Worm (Caenorhabditis elegans) whole organism, L3 larva: ENCODE results near the gene str-176.
A peak's percentile ranks its signal among the peaks of the same experiment; 100 is the strongest.

ENCODE experiments used
- R02D3.7 ChIP-seq: fragments of 150-350 bp; optimal IDR thresholded peaks from 2 replicates; lab custom pipeline; 2014; ENCODE audit warnings: missing biosample characterization, missing genetic modification characterization
- ZK546.5 ChIP-seq: sonication (generic microtip); optimal IDR thresholded peaks from 2 replicates; lab custom pipeline; 2017; ENCODE audit warnings: missing biosample characterization, missing genetic modification characterization
- aly-2 ChIP-seq: fragments of 150-350 bp; optimal IDR thresholded peaks from 2 replicates; lab custom pipeline; 2014; ENCODE audit warnings: missing biosample characterization, missing genetic modification characterization
- ama-1 ChIP-seq: fragments of 150-350 bp; optimal IDR thresholded peaks from 2 replicates; lab custom pipeline; 2018
- ceh-16 ChIP-seq: sonication (generic microtip); optimal IDR thresholded peaks from 2 replicates; lab custom pipeline; 2017; ENCODE audit warnings: missing biosample characterization, missing genetic modification characterization
- ceh-28 ChIP-seq: fragments of 150-350 bp; optimal IDR thresholded peaks from 2 replicates; lab custom pipeline; 2014; ENCODE audit warnings: missing biosample characterization, missing genetic modification reagents, missing genetic modification characterization
- ceh-9 ChIP-seq: sonication (generic microtip); optimal IDR thresholded peaks from 2 replicates; lab custom pipeline; 2018; ENCODE audit warnings: missing biosample characterization, missing genetic modification characterization
- daf-12 ChIP-seq: fragments of 150-350 bp; optimal IDR thresholded peaks from 2 replicates; lab custom pipeline; 2014; ENCODE audit warnings: missing biosample characterization, missing genetic modification reagents, missing genetic modification characterization
- egl-27 ChIP-seq: sonication (generic microtip); optimal IDR thresholded peaks from 4 replicates; lab custom pipeline; 2017; ENCODE audit warnings: missing biosample characterization, missing genetic modification reagents, missing genetic modification characterization
- egl-5 ChIP-seq: fragments of 150-350 bp; optimal IDR thresholded peaks from 2 replicates; lab custom pipeline; 2017; ENCODE audit warnings: missing biosample characterization, missing genetic modification reagents, missing genetic modification characterization, inconsistent platforms
- elt-1 ChIP-seq: fragments of 150-350 bp; optimal IDR thresholded peaks from 2 replicates; lab custom pipeline; 2014; ENCODE audit warnings: missing biosample characterization, missing genetic modification characterization
- elt-2 ChIP-seq: sonication (generic microtip); optimal IDR thresholded peaks from 2 replicates; lab custom pipeline; 2016; ENCODE audit warnings: missing genetic modification reagents, mild to moderate bottlenecking, missing genetic modification characterization, missing compliant biosample characterization
- elt-3 ChIP-seq, 3 experiments: fragments of 150-350 bp in 1 of 3; sonication (generic microtip) in 2 of 3; optimal IDR thresholded peaks; 2 replicates in 2 of 3; 4 replicates in 1 of 3; lab custom pipeline; 2014 to 2017; ENCODE audit warnings: missing biosample characterization in 3 of 3, missing genetic modification characterization in 3 of 3
- eor-1 ChIP-seq, 2 experiments: fragments of 150-350 bp; optimal IDR thresholded peaks; 2 replicates each; lab custom pipeline; 2014 to 2018; ENCODE audit warnings: missing biosample characterization in 2 of 2, missing genetic modification characterization in 2 of 2
- fkh-10 ChIP-seq: sonication (generic microtip); optimal IDR thresholded peaks from 2 replicates; lab custom pipeline; 2017; ENCODE audit warnings: missing biosample characterization, missing genetic modification reagents, missing genetic modification characterization
- fkh-2 ChIP-seq: fragments of 150-350 bp; optimal IDR thresholded peaks from 2 replicates; lab custom pipeline; 2014; ENCODE audit warnings: missing biosample characterization, missing genetic modification reagents, missing genetic modification characterization
- fos-1 ChIP-seq: fragments of 150-350 bp; optimal IDR thresholded peaks from 2 replicates; lab custom pipeline; 2014; ENCODE audit warnings: missing biosample characterization, missing genetic modification characterization
- jun-1 ChIP-seq: fragments of 150-350 bp; optimal IDR thresholded peaks from 2 replicates; lab custom pipeline; 2014; ENCODE audit warnings: missing biosample characterization, missing genetic modification reagents, missing genetic modification characterization
- lin-39 ChIP-seq: fragments of 150-350 bp; optimal IDR thresholded peaks from 2 replicates; lab custom pipeline; 2018; ENCODE audit warnings: missing biosample characterization, missing genetic modification reagents, missing genetic modification characterization
- lsy-12 ChIP-seq: sonication (generic microtip); optimal IDR thresholded peaks from 2 replicates; lab custom pipeline; 2016; ENCODE audit warnings: mild to moderate bottlenecking, missing genetic modification characterization, missing compliant biosample characterization
- mdl-1 ChIP-seq: fragments of 150-350 bp; optimal IDR thresholded peaks from 2 replicates; lab custom pipeline; 2014; ENCODE audit warnings: missing biosample characterization, missing genetic modification characterization
- mml-1 ChIP-seq: fragments of 150-350 bp; sonication (generic microtip); optimal IDR thresholded peaks from 3 replicates; lab custom pipeline; 2014; ENCODE audit warnings: missing biosample characterization, missing genetic modification characterization
- nhr-11 ChIP-seq: fragments of 150-350 bp; optimal IDR thresholded peaks from 2 replicates; lab custom pipeline; 2014; ENCODE audit warnings: missing biosample characterization, missing genetic modification characterization
- nhr-12 ChIP-seq: fragments of 150-350 bp; optimal IDR thresholded peaks from 2 replicates; lab custom pipeline; 2014; ENCODE audit warnings: missing biosample characterization, missing genetic modification characterization
- nhr-23 ChIP-seq: fragments of 150-350 bp; optimal IDR thresholded peaks from 2 replicates; lab custom pipeline; 2014; ENCODE audit warnings: missing biosample characterization, missing genetic modification reagents, missing genetic modification characterization
- nhr-237 ChIP-seq: fragments of 150-350 bp; optimal IDR thresholded peaks from 2 replicates; lab custom pipeline; 2014; ENCODE audit warnings: missing biosample characterization, missing genetic modification characterization
- nhr-25 ChIP-seq: sonication (generic microtip); optimal IDR thresholded peaks from 2 replicates; lab custom pipeline; 2017; ENCODE audit warnings: missing biosample characterization, missing genetic modification characterization
- nhr-28 ChIP-seq: fragments of 150-350 bp; optimal IDR thresholded peaks from 2 replicates; lab custom pipeline; 2014; ENCODE audit warnings: missing biosample characterization, missing genetic modification characterization
- nhr-43 ChIP-seq: sonication (generic microtip); optimal IDR thresholded peaks from 2 replicates; lab custom pipeline; 2016; ENCODE audit warnings: mild to moderate bottlenecking, missing genetic modification characterization, missing compliant biosample characterization; ENCODE audit not compliant: poor library complexity, severe bottlenecking
- nhr-67 ChIP-seq: fragments of 150-350 bp; optimal IDR thresholded peaks from 2 replicates; lab custom pipeline; 2014; ENCODE audit warnings: missing biosample characterization, missing genetic modification characterization
- nhr-76 ChIP-seq: fragments of 150-350 bp; sonication (generic microtip); optimal IDR thresholded peaks from 5 replicates; lab custom pipeline; 2014; ENCODE audit warnings: missing biosample characterization, missing genetic modification characterization
- nhr-77 ChIP-seq: fragments of 150-350 bp; optimal IDR thresholded peaks from 2 replicates; lab custom pipeline; 2014; ENCODE audit warnings: missing biosample characterization, missing genetic modification characterization
- pha-4 ChIP-seq: fragments of 150-350 bp; optimal IDR thresholded peaks from 2 replicates; lab custom pipeline; 2014; ENCODE audit warnings: missing biosample characterization, missing genetic modification reagents, missing genetic modification characterization
- pqm-1 ChIP-seq: fragments of 150-350 bp; optimal IDR thresholded peaks from 2 replicates; lab custom pipeline; 2017; ENCODE audit warnings: missing biosample characterization, missing genetic modification characterization, inconsistent platforms
- sea-2 ChIP-seq: fragments of 150-350 bp; sonication (generic microtip); optimal IDR thresholded peaks from 4 replicates; lab custom pipeline; 2014; ENCODE audit warnings: missing biosample characterization, missing genetic modification reagents, missing genetic modification characterization
- skn-1 ChIP-seq: fragments of 150-350 bp; optimal IDR thresholded peaks from 2 replicates; lab custom pipeline; 2014; ENCODE audit warnings: missing biosample characterization, missing genetic modification characterization
- snpc-4 ChIP-seq: fragments of 150-350 bp; optimal IDR thresholded peaks from 2 replicates; lab custom pipeline; 2014; ENCODE audit warnings: missing biosample characterization, missing genetic modification characterization
- unc-39 ChIP-seq: sonication (generic microtip); optimal IDR thresholded peaks from 4 replicates; lab custom pipeline; 2017; ENCODE audit warnings: missing biosample characterization, missing genetic modification characterization
- unc-62 ChIP-seq: fragments of 150-350 bp; sonication (generic microtip); optimal IDR thresholded peaks from 4 replicates; lab custom pipeline; 2014; ENCODE audit warnings: missing biosample characterization, missing genetic modification reagents, missing genetic modification characterization
- zag-1 ChIP-seq: fragments of 150-350 bp; optimal IDR thresholded peaks from 2 replicates; lab custom pipeline; 2014; ENCODE audit warnings: missing biosample characterization, missing genetic modification characterization
- ztf-11 ChIP-seq: fragments of 150-350 bp; optimal IDR thresholded peaks from 2 replicates; lab custom pipeline; 2014; ENCODE audit warnings: missing biosample characterization, missing genetic modification characterization

The str-176 gene

ce11 chrIV:8476166-8476565 is 12.6 kb upstream of the str-176 start:
- TF ChIP-seq ztf-11 (tag; lab: Kevin White, UChicago) (no peak), snpc-4 (tag; lab: Kevin White, UChicago) (no peak), aly-2 (tag; lab: Kevin White, UChicago) (no peak), fkh-10 (GFP tag; lab: Kevin White, UChicago) (no peak), lsy-12 (no peak), daf-12 (tag; lab: Kevin White, UChicago) (no peak), mml-1 (tag; lab: Kevin White, UChicago) (no peak), ceh-16 (tag; lab: Kevin White, UChicago) (no peak), egl-5 (tag; lab: Kevin White, UChicago) (no peak), ama-1 (lab: Kevin White, UChicago) (no peak), nhr-25 (tag; lab: Kevin White, UChicago) (no peak), pha-4 (tag; lab: Kevin White, UChicago) (no peak), ceh-9 (no peak), nhr-77 (no peak)

- TF ChIP-seq snpc-4 (tag; lab: Kevin White, UChicago), result peak; percentile 22
- TF ChIP-seq elt-2 (tag; lab: Kevin White, UChicago), result peak; percentile 82
- TF ChIP-seq sea-2 (GFP tag; lab: Kevin White, UChicago), result no peak
- peak; percentile 63 for TF ChIP-seq pqm-1 (tag; lab: Kevin White, UChicago)
Measured at ce11 chrIV:8475030-8475679, 11.5 kb upstream of the str-176 start.

- TF ChIP-seq nhr-12 (tag; lab: Kevin White, UChicago) (no peak), nhr-23 (tag; lab: Kevin White, UChicago) (no peak)
- TF ChIP-seq, all 47 proteins: peak for 0
Measured at ce11 chrIV:8473756-8474155, 10.1 kb upstream of the str-176 start, which contains the start of gene C28C12.11. Gene C28C12.11, plus strand, starts transcription at chrIV:8474056.

ce11 chrIV:8472493-8472892 is 8.9 kb upstream of the str-176 start, which contains the start of gene oat-1:
Gene oat-1, minus strand, starts transcription at chrIV:8472593.
- no peak for TF ChIP-seq fos-1 (tag; lab: Kevin White, UChicago)
- TF ChIP-seq ceh-28 (tag; lab: Kevin White, UChicago), result no peak
- TF ChIP-seq nhr-76 (tag; lab: Kevin White, UChicago), result no peak
- TF ChIP-seq elt-3 (tag; optimal IDR thresholded peaks at IDR 0.05; lab: Kevin White, UChicago), result no peak
- TF ChIP-seq eor-1 (tag; optimal IDR thresholded peaks at IDR 0.05; lab: Kevin White, UChicago), result no peak
- no peak for TF ChIP-seq fkh-2 (tag; lab: Kevin White, UChicago)
- TF ChIP-seq nhr-12 (tag; lab: Kevin White, UChicago), result no peak
- no peak for TF ChIP-seq nhr-28 (tag; lab: Kevin White, UChicago)
- TF ChIP-seq skn-1, result no peak
- no peak for TF ChIP-seq elt-1 (tag; lab: Kevin White, UChicago)

ce11 chrIV:8464187-8464586 is 571 bp upstream of the str-176 start:
- TF ChIP-seq nhr-237, result no peak

ce11 chrIV:8463069-8463468 is 547 bp downstream of the str-176 start:
- TF ChIP-seq nhr-12 (tag; lab: Kevin White, UChicago) (no peak), egl-5 (tag; lab: Kevin White, UChicago) (no peak), nhr-23 (tag; lab: Kevin White, UChicago) (peak; percentile 70), nhr-67 (tag; lab: Kevin White, UChicago) (no peak), elt-2 (tag; lab: Kevin White, UChicago) (no peak), nhr-43 (tag; lab: Kevin White, UChicago) (peak; percentile 11), ceh-9 (no peak), jun-1 (tag; lab: Kevin White, UChicago) (no peak), R02D3.7 (tag; lab: Kevin White, UChicago) (no peak), zag-1 (no peak), egl-27 (tag; lab: Kevin White, UChicago) (peak; percentile 41), sea-2 (GFP tag; lab: Kevin White, UChicago) (no peak), ztf-11 (tag; lab: Kevin White, UChicago) (no peak), ceh-28 (tag; lab: Kevin White, UChicago) (no peak), daf-12 (tag; lab: Kevin White, UChicago) (no peak), lin-39 (tag; lab: Kevin White, UChicago) (no peak), mdl-1 (tag; lab: Kevin White, UChicago) (peak; percentile 37), nhr-11 (tag; lab: Kevin White, UChicago) (no peak), nhr-28 (tag; lab: Kevin White, UChicago) (no peak), fkh-2 (tag; lab: Kevin White, UChicago) (no peak), nhr-76 (tag; lab: Kevin White, UChicago) (no peak), skn-1 (no peak), nhr-25 (tag; lab: Kevin White, UChicago) (peak; percentile 64), ama-1 (lab: Kevin White, UChicago) (no peak), unc-39 (no peak), ZK546.5 (tag; lab: Kevin White, UChicago) (no peak), pqm-1 (tag; lab: Kevin White, UChicago) (no peak), unc-62 (GFP tag; lab: Kevin White, UChicago) (peak; percentile 80), fkh-10 (GFP tag; lab: Kevin White, UChicago) (no peak), nhr-237 (no peak)
